Worm (Caenorhabditis elegans): ENCODE data around the gene B0001.2.
"Not testable (repeated sequence)": the region's sequence is repeated elsewhere in the genome, so short reads cannot be mapped to it uniquely, and the experiment has no call there.

The B0001.2 gene

DNA sequence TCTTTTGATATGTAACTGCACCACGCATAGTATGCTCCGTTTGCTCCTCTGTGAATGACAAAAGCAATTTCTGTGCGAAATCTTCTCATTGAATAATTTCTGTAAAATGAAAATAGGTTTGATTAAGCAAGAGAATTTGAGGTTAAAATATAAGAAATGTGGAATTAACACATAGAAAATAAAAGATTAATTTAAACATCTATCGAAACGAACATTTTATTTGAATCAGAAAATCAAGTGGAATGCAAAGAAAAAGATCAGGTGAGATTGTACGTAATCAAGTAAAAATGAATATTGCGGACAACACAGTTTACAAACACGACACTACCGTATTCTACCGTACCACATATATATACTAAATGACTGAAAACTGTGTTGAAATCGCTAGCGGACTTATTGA lies 9.8 kb downstream of the B0001.2 start, which contains the start of gene B0001.8:
Gene B0001.8 (minus strand): TSS at position 101 of the 400 bp plus-strand sequence.
- TF ChIP-seq Y79H2A.3 (GFP tag; conservative IDR thresholded peaks at IDR 0.05) (0 out of 2 replicates have a peak, but pooled peaks have one; percentile 41), efl-1 (GFP tag; optimal IDR thresholded peaks at IDR 0.05) (no peak)

DNA sequence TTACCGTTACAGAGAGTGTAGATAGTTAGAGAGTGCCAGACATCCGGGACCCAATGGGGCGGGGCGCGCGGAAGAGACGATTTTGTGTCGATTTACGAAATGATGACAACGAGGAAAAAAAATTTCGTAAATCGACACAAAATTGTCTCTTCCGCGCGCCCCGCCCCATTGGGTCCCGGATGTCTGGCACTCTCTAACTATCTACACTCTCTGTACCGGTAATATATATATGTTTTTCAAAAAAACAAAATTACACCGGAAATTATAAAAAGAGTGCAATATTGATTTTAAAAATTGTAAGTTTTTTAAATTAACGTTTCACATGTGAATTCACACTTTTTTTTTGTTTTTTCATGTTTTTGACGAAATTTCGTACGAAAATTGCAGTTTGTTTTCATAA lies 12.7 kb downstream of the B0001.2 start, which contains the start of gene B0001.4:
Gene B0001.4 (minus strand): TSS at position 101 of the 400 bp plus-strand sequence.
- TF ChIP-seq unc-130 (GFP tag; optimal IDR thresholded peaks at IDR 0.05); sdz-38 (tag; optimal IDR thresholded peaks at IDR 0.05); F33H1.4 (GFP tag; IDR thresholded peaks at IDR 0.05): not testable (repeated sequence)

DNA sequence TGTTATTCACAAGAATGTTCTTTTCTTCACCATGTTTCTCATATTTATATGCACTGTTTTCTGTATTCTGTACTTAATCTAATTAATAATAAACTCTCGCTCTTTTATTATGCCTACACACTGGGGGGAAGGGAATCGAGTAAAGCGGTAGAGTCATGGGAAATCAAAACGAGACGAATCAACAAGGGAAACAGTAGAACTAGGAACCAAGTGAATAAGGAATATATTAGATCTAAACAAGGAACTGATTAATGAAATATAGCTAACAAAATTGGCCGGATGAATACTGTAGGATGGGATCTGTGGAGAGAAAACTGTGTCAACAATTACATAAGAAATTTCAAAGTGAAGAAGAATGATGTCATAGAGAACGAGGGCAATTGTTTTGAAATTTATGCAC lies 15.8 kb downstream of the B0001.2 start:
- TF ChIP-seq Y53F4B.3 (GFP tag; IDR thresholded peaks at IDR 0.05) (no peak), F37B4.10 (GFP tag; IDR thresholded peaks at IDR 0.05) (no peak), lsl-1 (GFP tag; optimal IDR thresholded peaks at IDR 0.05) (peak; percentile 1), snpc-3.4 (tag; optimal IDR thresholded peaks at IDR 0.05) (no peak), lag-1 (GFP tag; IDR thresholded peaks at IDR 0.05) (no peak), him-1 (tag; optimal IDR thresholded peaks at IDR 0.05) (peak; percentile 99), bed-1 (GFP tag; IDR thresholded peaks at IDR 0.05) (no peak), B0261.1 (tag; optimal IDR thresholded peaks at IDR 0.05) (no peak), T07F8.4 (tag; optimal IDR thresholded peaks at IDR 0.05) (no peak), F55B11.4 (tag; optimal IDR thresholded peaks at IDR 0.05; ENCODE audit: borderline replicate concordance, insufficient read depth) (no peak), hrde-1 (tag; optimal IDR thresholded peaks at IDR 0.05; ENCODE audit: borderline replicate concordance) (peak; percentile 23)

DNA sequence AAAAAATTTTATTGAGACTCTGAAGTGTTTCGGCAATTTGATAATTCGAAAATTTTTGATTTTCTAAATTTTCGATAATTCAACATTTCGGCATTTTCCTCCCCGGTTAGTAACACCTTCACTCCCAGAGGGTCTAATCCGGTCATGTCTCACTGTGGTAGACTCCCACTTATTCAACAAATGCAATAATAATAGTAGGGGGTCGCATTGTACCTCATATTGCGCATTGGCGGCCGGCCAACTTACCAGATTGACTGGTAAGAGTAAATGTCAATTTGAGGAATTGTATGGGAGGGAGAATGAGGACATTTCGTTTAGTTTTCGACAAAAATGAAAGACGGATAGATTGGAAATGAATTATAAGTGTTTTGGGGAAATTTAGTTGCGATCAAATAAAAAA lies 17.0 kb downstream of the B0001.2 start:
- TF ChIP-seq die-1 (tag; optimal IDR thresholded peaks at IDR 0.05) (no peak), Y53G8AR.9 (GFP tag; conservative IDR thresholded peaks at IDR 0.05) (no peak)

DNA sequence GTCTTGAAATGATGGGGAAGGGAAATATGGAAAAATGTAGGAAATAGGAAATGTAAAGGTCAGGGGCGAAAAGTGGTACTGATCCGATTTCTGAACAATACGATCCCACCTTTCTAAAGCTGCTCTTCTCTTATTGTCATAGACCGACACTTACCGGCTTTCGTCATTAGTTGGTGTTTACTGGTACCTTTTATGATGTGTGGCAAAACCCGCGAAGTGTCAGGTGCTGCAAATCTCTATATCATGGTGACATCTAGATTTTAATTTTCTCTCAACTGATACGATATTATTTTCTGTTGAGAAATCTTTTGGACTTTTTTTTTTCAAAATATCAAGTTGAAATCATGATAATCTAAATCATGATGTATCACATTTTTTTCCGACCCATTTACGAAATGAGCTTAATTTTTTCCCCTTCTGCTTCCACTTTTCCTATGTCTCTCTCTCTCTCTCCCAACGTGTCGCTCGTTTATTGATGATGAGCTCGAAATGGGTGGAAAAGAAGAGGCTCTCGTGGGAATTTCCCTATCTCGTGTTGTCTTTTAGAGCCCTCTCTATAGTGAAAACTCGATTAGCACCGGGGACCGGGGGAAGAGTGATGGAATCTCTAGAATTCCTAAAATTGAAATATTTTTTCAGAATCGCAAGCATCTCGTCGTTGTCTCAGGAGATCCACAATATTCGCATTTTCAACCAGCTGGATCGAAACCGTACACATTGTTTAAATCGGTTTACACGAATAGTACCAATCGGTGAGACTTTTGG lies 19.3 kb downstream of the B0001.2 start:
- TF ChIP-seq snpc-4 (GFP tag; optimal IDR thresholded peaks at IDR 0.05) (peak; percentile 19), snpc-4 (tag; optimal IDR thresholded peaks at IDR 0.05) (peak in 2 of 4 experiments; percentile 44 to 69), snpc-1.1 (tag; optimal IDR thresholded peaks at IDR 0.05; ENCODE audit: insufficient read depth) (peak; percentile 45), atf-7 (tag; optimal IDR thresholded peaks at IDR 0.05) (no peak)

- TF ChIP-seq dox-1 (GFP tag; IDR thresholded peaks at IDR 0.05) (no peak), C06A6.2 (GFP tag; conservative IDR thresholded peaks at IDR 0.05) (no peak), F55B11.4 (tag; optimal IDR thresholded peaks at IDR 0.05; ENCODE audit: borderline replicate concordance, insufficient read depth) (no peak), nhr-179 (tag; optimal IDR thresholded peaks at IDR 0.05) (no peak), rpc-1 (optimal IDR thresholded peaks at IDR 0.05) (no peak), rpc-1 (tag; optimal IDR thresholded peaks at IDR 0.05) (no peak), ceh-79 (tag; optimal IDR thresholded peaks at IDR 0.05) (no peak)
These were observed 21.6 kb downstream of the B0001.2 start, which contains the start of gene lin-24 for ce11 chrIV:12129204-12129603. lin-24 (plus strand) TSS chrIV:12129504.

All from whole organism, young adult.